Worm (Caenorhabditis elegans) whole organism, L3 larva: ENCODE measurements around the gene ZK218.1.

Source experiments
- ZK546.5 ChIP-seq: sonication (generic microtip); optimal IDR thresholded peaks from 2 replicates; lab custom pipeline; 2017; ENCODE audit warnings: missing biosample characterization, missing genetic modification characterization
- aly-2 ChIP-seq: fragments of 150-350 bp; optimal IDR thresholded peaks from 2 replicates; lab custom pipeline; 2014; ENCODE audit warnings: missing biosample characterization, missing genetic modification characterization
- ama-1 ChIP-seq: fragments of 150-350 bp; optimal IDR thresholded peaks from 2 replicates; lab custom pipeline; 2018
- ceh-16 ChIP-seq: sonication (generic microtip); optimal IDR thresholded peaks from 2 replicates; lab custom pipeline; 2017; ENCODE audit warnings: missing biosample characterization, missing genetic modification characterization
- ceh-28 ChIP-seq: fragments of 150-350 bp; optimal IDR thresholded peaks from 2 replicates; lab custom pipeline; 2014; ENCODE audit warnings: missing biosample characterization, missing genetic modification reagents, missing genetic modification characterization
- ceh-82 ChIP-seq: fragments of 150-350 bp; optimal IDR thresholded peaks from 2 replicates; lab custom pipeline; 2014; ENCODE audit warnings: missing biosample characterization, missing genetic modification characterization
- daf-12 ChIP-seq: fragments of 150-350 bp; optimal IDR thresholded peaks from 2 replicates; lab custom pipeline; 2014; ENCODE audit warnings: missing biosample characterization, missing genetic modification reagents, missing genetic modification characterization
- egl-27 ChIP-seq: sonication (generic microtip); optimal IDR thresholded peaks from 4 replicates; lab custom pipeline; 2017; ENCODE audit warnings: missing biosample characterization, missing genetic modification reagents, missing genetic modification characterization
- elt-2 ChIP-seq: sonication (generic microtip); optimal IDR thresholded peaks from 2 replicates; lab custom pipeline; 2016; ENCODE audit warnings: missing genetic modification reagents, mild to moderate bottlenecking, missing genetic modification characterization, missing compliant biosample characterization
- elt-3 ChIP-seq, 3 experiments: fragments of 150-350 bp in 1 of 3; sonication (generic microtip) in 2 of 3; optimal IDR thresholded peaks; 2 replicates in 2 of 3; 4 replicates in 1 of 3; lab custom pipeline; 2014 to 2017; ENCODE audit warnings: missing biosample characterization in 3 of 3, missing genetic modification characterization in 3 of 3
- fkh-10 ChIP-seq: sonication (generic microtip); optimal IDR thresholded peaks from 2 replicates; lab custom pipeline; 2017; ENCODE audit warnings: missing biosample characterization, missing genetic modification reagents, missing genetic modification characterization
- fkh-2 ChIP-seq: fragments of 150-350 bp; optimal IDR thresholded peaks from 2 replicates; lab custom pipeline; 2014; ENCODE audit warnings: missing biosample characterization, missing genetic modification reagents, missing genetic modification characterization
- fos-1 ChIP-seq: fragments of 150-350 bp; optimal IDR thresholded peaks from 2 replicates; lab custom pipeline; 2014; ENCODE audit warnings: missing biosample characterization, missing genetic modification characterization
- hmg-11 ChIP-seq: sonication (generic microtip); optimal IDR thresholded peaks from 2 replicates; lab custom pipeline; 2016; ENCODE audit warnings: missing genetic modification characterization, missing compliant biosample characterization
- jun-1 ChIP-seq: fragments of 150-350 bp; optimal IDR thresholded peaks from 2 replicates; lab custom pipeline; 2014; ENCODE audit warnings: missing biosample characterization, missing genetic modification reagents, missing genetic modification characterization
- lin-15B ChIP-seq: fragments of 150-350 bp; optimal IDR thresholded peaks from 2 replicates; lab custom pipeline; 2014; ENCODE audit warnings: missing biosample characterization, missing genetic modification characterization
- lin-39 ChIP-seq: fragments of 150-350 bp; optimal IDR thresholded peaks from 2 replicates; lab custom pipeline; 2018; ENCODE audit warnings: missing biosample characterization, missing genetic modification reagents, missing genetic modification characterization
- lsy-12 ChIP-seq: sonication (generic microtip); optimal IDR thresholded peaks from 2 replicates; lab custom pipeline; 2016; ENCODE audit warnings: mild to moderate bottlenecking, missing genetic modification characterization, missing compliant biosample characterization
- mdl-1 ChIP-seq: fragments of 150-350 bp; optimal IDR thresholded peaks from 2 replicates; lab custom pipeline; 2014; ENCODE audit warnings: missing biosample characterization, missing genetic modification characterization
- nfya-1 ChIP-seq: sonication (generic microtip); optimal IDR thresholded peaks from 2 replicates; lab custom pipeline; 2017; ENCODE audit warnings: missing genetic modification characterization, mild to moderate bottlenecking, missing compliant biosample characterization, antibody characterized with exemption, moderate library complexity; ENCODE audit not compliant: insufficient read depth
- nhr-11 ChIP-seq: fragments of 150-350 bp; optimal IDR thresholded peaks from 2 replicates; lab custom pipeline; 2014; ENCODE audit warnings: missing biosample characterization, missing genetic modification characterization
- nhr-12 ChIP-seq: fragments of 150-350 bp; optimal IDR thresholded peaks from 2 replicates; lab custom pipeline; 2014; ENCODE audit warnings: missing biosample characterization, missing genetic modification characterization
- nhr-237 ChIP-seq: fragments of 150-350 bp; optimal IDR thresholded peaks from 2 replicates; lab custom pipeline; 2014; ENCODE audit warnings: missing biosample characterization, missing genetic modification characterization
- nhr-25 ChIP-seq: sonication (generic microtip); optimal IDR thresholded peaks from 2 replicates; lab custom pipeline; 2017; ENCODE audit warnings: missing biosample characterization, missing genetic modification characterization
- nhr-43 ChIP-seq: sonication (generic microtip); optimal IDR thresholded peaks from 2 replicates; lab custom pipeline; 2016; ENCODE audit warnings: mild to moderate bottlenecking, missing genetic modification characterization, missing compliant biosample characterization; ENCODE audit not compliant: poor library complexity, severe bottlenecking
- nhr-67 ChIP-seq: fragments of 150-350 bp; optimal IDR thresholded peaks from 2 replicates; lab custom pipeline; 2014; ENCODE audit warnings: missing biosample characterization, missing genetic modification characterization
- nhr-76 ChIP-seq: fragments of 150-350 bp; sonication (generic microtip); optimal IDR thresholded peaks from 5 replicates; lab custom pipeline; 2014; ENCODE audit warnings: missing biosample characterization, missing genetic modification characterization
- nhr-77 ChIP-seq: fragments of 150-350 bp; optimal IDR thresholded peaks from 2 replicates; lab custom pipeline; 2014; ENCODE audit warnings: missing biosample characterization, missing genetic modification characterization
- pha-4 ChIP-seq: fragments of 150-350 bp; optimal IDR thresholded peaks from 2 replicates; lab custom pipeline; 2014; ENCODE audit warnings: missing biosample characterization, missing genetic modification reagents, missing genetic modification characterization
- pqm-1 ChIP-seq: fragments of 150-350 bp; optimal IDR thresholded peaks from 2 replicates; lab custom pipeline; 2017; ENCODE audit warnings: missing biosample characterization, missing genetic modification characterization, inconsistent platforms
- sea-2 ChIP-seq: fragments of 150-350 bp; sonication (generic microtip); optimal IDR thresholded peaks from 4 replicates; lab custom pipeline; 2014; ENCODE audit warnings: missing biosample characterization, missing genetic modification reagents, missing genetic modification characterization
- skn-1 ChIP-seq: fragments of 150-350 bp; optimal IDR thresholded peaks from 2 replicates; lab custom pipeline; 2014; ENCODE audit warnings: missing biosample characterization, missing genetic modification characterization
- snpc-4 ChIP-seq: fragments of 150-350 bp; optimal IDR thresholded peaks from 2 replicates; lab custom pipeline; 2014; ENCODE audit warnings: missing biosample characterization, missing genetic modification characterization
- tbx-2 ChIP-seq: sonication (generic microtip); optimal IDR thresholded peaks from 2 replicates; lab custom pipeline; 2016; ENCODE audit warnings: mild to moderate bottlenecking, missing genetic modification characterization, missing compliant biosample characterization
- unc-39 ChIP-seq: sonication (generic microtip); optimal IDR thresholded peaks from 4 replicates; lab custom pipeline; 2017; ENCODE audit warnings: missing biosample characterization, missing genetic modification characterization
- unc-62 ChIP-seq: fragments of 150-350 bp; sonication (generic microtip); optimal IDR thresholded peaks from 4 replicates; lab custom pipeline; 2014; ENCODE audit warnings: missing biosample characterization, missing genetic modification reagents, missing genetic modification characterization
- zag-1 ChIP-seq: fragments of 150-350 bp; optimal IDR thresholded peaks from 2 replicates; lab custom pipeline; 2014; ENCODE audit warnings: missing biosample characterization, missing genetic modification characterization
- ztf-11 ChIP-seq: fragments of 150-350 bp; optimal IDR thresholded peaks from 2 replicates; lab custom pipeline; 2014; ENCODE audit warnings: missing biosample characterization, missing genetic modification characterization
- ztf-4 ChIP-seq: fragments of 150-350 bp; optimal IDR thresholded peaks from 2 replicates; lab custom pipeline; 2014; ENCODE audit warnings: missing biosample characterization, missing genetic modification characterization

Gene ZK218.1

ce11 chrV:17079795-17080194 is 12.6 kb upstream of the ZK218.1 start, which contains the start of gene srw-20:
Gene srw-20, minus strand, starts transcription at chrV:17079895.
- no peak for TF ChIP-seq mdl-1
- no peak for TF ChIP-seq lsy-12 (tag; lab: Kevin White, UChicago)
- no peak for TF ChIP-seq ceh-28 (tag; lab: Kevin White, UChicago)
- no peak for TF ChIP-seq ama-1 (lab: Kevin White, UChicago)
- no peak for TF ChIP-seq egl-27
- TF ChIP-seq nhr-25 (tag; lab: Kevin White, UChicago): no peak

ce11 chrV:17082718-17083117 is 9.6 kb upstream of the ZK218.1 start, which contains the start of gene T05E12.9:
Gene T05E12.9, minus strand, starts transcription at chrV:17082818.
- TF ChIP-seq tbx-2 (tag; lab: Kevin White, UChicago) (no peak), ceh-82 (no peak), aly-2 (tag; lab: Kevin White, UChicago) (no peak), daf-12 (tag; lab: Kevin White, UChicago) (no peak), lin-15B (tag; lab: Kevin White, UChicago) (no peak), ceh-16 (no peak), pqm-1 (tag; lab: Kevin White, UChicago) (no peak), lin-39 (tag; lab: Kevin White, UChicago) (no peak), ZK546.5 (no peak), nhr-77 (tag; lab: Kevin White, UChicago) (no peak), ceh-28 (tag; lab: Kevin White, UChicago) (no peak), fos-1 (no peak), unc-62 (GFP tag; lab: Kevin White, UChicago) (no peak), elt-3 (tag; optimal IDR thresholded peaks at IDR 0.05; lab: Kevin White, UChicago) (no peak), nhr-12 (tag; lab: Kevin White, UChicago) (no peak), snpc-4 (tag; lab: Kevin White, UChicago) (no peak), egl-27 (no peak), nhr-76 (tag; lab: Kevin White, UChicago) (no peak), unc-39 (tag; lab: Kevin White, UChicago) (no peak)

ce11 chrV:17089342-17089741 is 3.0 kb upstream of the ZK218.1 start, which contains the start of gene T05E12.6:
Gene T05E12.6, minus strand, starts transcription at chrV:17089442.
- TF ChIP-seq nhr-11 (tag; lab: Kevin White, UChicago) (no peak), fos-1 (no peak), lin-15B (tag; lab: Kevin White, UChicago) (no peak), elt-2 (peak; percentile 11), jun-1 (no peak), ztf-4 (tag; lab: Kevin White, UChicago) (no peak)

ce11 chrV:17089931-17090429 is 2.4 kb upstream of the ZK218.1 start, which contains the start of gene srh-237:
Gene srh-237, plus strand, starts transcription at chrV:17090379.
- TF ChIP-seq elt-2: peak; percentile 79
- TF ChIP-seq skn-1: peak; percentile 35
- TF ChIP-seq snpc-4 (tag; lab: Kevin White, UChicago): no peak
- TF ChIP-seq daf-12 (tag; lab: Kevin White, UChicago): no peak
- TF ChIP-seq hmg-11 (tag; lab: Kevin White, UChicago): no peak
- peak; percentile 80 for TF ChIP-seq pqm-1 (tag; lab: Kevin White, UChicago)
- no peak for TF ChIP-seq lsy-12 (tag; lab: Kevin White, UChicago)
- TF ChIP-seq, all 47 proteins: peak for 3

- TF ChIP-seq nhr-11 (tag; lab: Kevin White, UChicago): no peak
- no peak for TF ChIP-seq snpc-4 (tag; lab: Kevin White, UChicago)
- TF ChIP-seq unc-39 (tag; lab: Kevin White, UChicago): no peak
- TF ChIP-seq tbx-2 (tag; lab: Kevin White, UChicago): no peak
- TF ChIP-seq sea-2: no peak
- no peak for TF ChIP-seq unc-62 (GFP tag; lab: Kevin White, UChicago)
- TF ChIP-seq fos-1: no peak
- no peak for TF ChIP-seq fkh-2 (tag; lab: Kevin White, UChicago)
- no peak for TF ChIP-seq zag-1 (tag; lab: Kevin White, UChicago)
Measured at ce11 chrV:17094568-17094967, 2.2 kb downstream of the ZK218.1 start.

- TF ChIP-seq pha-4 (tag; lab: Kevin White, UChicago) (no peak), ztf-11 (tag; lab: Kevin White, UChicago) (no peak), unc-39 (tag; lab: Kevin White, UChicago) (no peak), nhr-237 (tag; lab: Kevin White, UChicago) (no peak), jun-1 (no peak), nhr-77 (tag; lab: Kevin White, UChicago) (no peak), nhr-25 (tag; lab: Kevin White, UChicago) (no peak), fos-1 (no peak), nfya-1 (tag; lab: Kevin White, UChicago) (no peak), fkh-10 (GFP tag; lab: Kevin White, UChicago) (no peak), nhr-67 (tag; lab: Kevin White, UChicago) (no peak), snpc-4 (tag; lab: Kevin White, UChicago) (no peak), egl-27 (no peak), nhr-43 (no peak)
- TF ChIP-seq, all 47 proteins: peak for 0
Measured at ce11 chrV:17098669-17099068, 6.3 kb downstream of the ZK218.1 start, which contains the start of the genes ZK218.3 and ZK218.4. Gene ZK218.3, minus strand, starts transcription at chrV:17098769. Gene ZK218.4, plus strand, starts transcription at chrV:17098854.
